Fruit fly (Drosophila melanogaster) whole organism, larva: ENCODE measurements around the gene RpS10a.

Experiments
- noc ChIP-seq: fragments of 200-800 bp; sonication (Bioruptor generic); optimal IDR thresholded peaks from 3 replicates; lab custom pipeline; 2019; ENCODE audit warnings: missing biosample characterization, mild to moderate bottlenecking, missing genetic modification characterization, moderate library complexity

RpS10a gene

dm6 chr3R:27636720-27637119 is 15.8 kb upstream of the RpS10a start:
- no peak for TF ChIP-seq noc (tag; lab: Kevin White, UChicago)

- TF ChIP-seq noc (tag; lab: Kevin White, UChicago), result no peak
These were observed 15.2 kb upstream of the RpS10a start for dm6 chr3R:27637264-27637860.

dm6 chr3R:27643080-27643479 is 9.5 kb upstream of the RpS10a start:
- no peak for TF ChIP-seq noc (tag; lab: Kevin White, UChicago)

dm6 chr3R:27647817-27648216 is 4.7 kb upstream of the RpS10a start:
- TF ChIP-seq noc (tag; lab: Kevin White, UChicago), result no peak

- no peak for TF ChIP-seq noc (tag; lab: Kevin White, UChicago)
These were observed 850 bp upstream of the RpS10a start for dm6 chr3R:27651710-27652109.

- no peak for TF ChIP-seq noc (tag; lab: Kevin White, UChicago)
These were observed 2.5 kb downstream of the RpS10a start for dm6 chr3R:27655109-27655508.

dm6 chr3R:27656686-27657535 is 4.4 kb downstream of the RpS10a start, which contains the start of gene tau:
Gene tau, minus strand, starts transcription at chr3R:27656996.
- TF ChIP-seq noc (tag; lab: Kevin White, UChicago), result no peak

dm6 chr3R:27660127-27660579 is 7.6 kb downstream of the RpS10a start, which contains the start of gene Mlc1:
Gene Mlc1, minus strand, starts transcription at chr3R:27660177.
- no peak for TF ChIP-seq noc (tag; lab: Kevin White, UChicago)

- no peak for TF ChIP-seq noc (tag; lab: Kevin White, UChicago)
These were observed 8.8 kb downstream of the RpS10a start for dm6 chr3R:27661389-27661788.

dm6 chr3R:27661971-27662489 is 9.5 kb downstream of the RpS10a start, which contains the start of gene unc80:
Gene unc80, plus strand, starts transcription at chr3R:27662439.
- no peak for TF ChIP-seq noc (tag; lab: Kevin White, UChicago)

dm6 chr3R:27662857-27663256 is 10.3 kb downstream of the RpS10a start:
- no peak for TF ChIP-seq noc (tag; lab: Kevin White, UChicago)

dm6 chr3R:27677174-27677726 is 24.7 kb downstream of the RpS10a start, which contains the start of gene Hsdl2:
Gene Hsdl2, plus strand, starts transcription at chr3R:27677522.
- TF ChIP-seq noc (tag; lab: Kevin White, UChicago), result no peak

dm6 chr3R:27679019-27679418 is 26.5 kb downstream of the RpS10a start, which contains the start of gene CG12883:
Gene CG12883, plus strand, starts transcription at chr3R:27679291.
- no peak for TF ChIP-seq noc (tag; lab: Kevin White, UChicago)

dm6 chr3R:27679667-27680066 is 27.1 kb downstream of the RpS10a start:
- no peak for TF ChIP-seq noc (tag; lab: Kevin White, UChicago)

dm6 chr3R:27681799-27682198 is 29.2 kb downstream of the RpS10a start, which contains the start of gene Sce:
Gene Sce, minus strand, starts transcription at chr3R:27682029.
- no peak for TF ChIP-seq noc (tag; lab: Kevin White, UChicago)

- no peak for TF ChIP-seq noc (tag; lab: Kevin White, UChicago)
These were observed 32.5 kb downstream of the RpS10a start for dm6 chr3R:27685074-27685473.
